Fruit fly (Drosophila melanogaster) whole organism, embryonic: ENCODE data around the gene mat.
A peak's percentile ranks its signal among the peaks of the same experiment; 100 is the strongest.

Source experiments
- Asciz ChIP-seq: fragments of 200-800 bp; sonication (Bioruptor generic); optimal IDR thresholded peaks from 2 replicates; lab custom pipeline; 2017; ENCODE audit warnings: missing biosample characterization, mild to moderate bottlenecking, missing genetic modification characterization, missing genetic modification reagents
- CG10462 ChIP-seq: fragments of 200-800 bp; sonication (Bioruptor generic); optimal IDR thresholded peaks from 2 replicates; lab custom pipeline; 2016; ENCODE audit warnings: missing biosample characterization, missing genetic modification characterization
- CG10543 ChIP-seq: fragments of 200-800 bp; sonication (Bioruptor generic); optimal IDR thresholded peaks from 3 replicates; lab custom pipeline; 2017; ENCODE audit warnings: missing biosample characterization, mild to moderate bottlenecking, missing genetic modification characterization, moderate library complexity
- CG11093 ChIP-seq: fragments of 200-800 bp; sonication (Bioruptor generic); IDR thresholded peaks from 3 replicates; pipeline ENCODE4 v1.3.6; 2022; ENCODE audit warnings: missing biosample characterization, missing genetic modification characterization
- CG11723 ChIP-seq: fragments of 200-800 bp; sonication (Bioruptor generic); optimal IDR thresholded peaks from 2 replicates; lab custom pipeline; 2017; ENCODE audit warnings: missing biosample characterization, mild to moderate bottlenecking, missing genetic modification characterization
- CG12236 ChIP-seq: fragments of 200-800 bp; sonication (Bioruptor generic); optimal IDR thresholded peaks from 2 replicates; lab custom pipeline; 2016; ENCODE audit warnings: missing biosample characterization, missing genetic modification characterization
- CG13296 ChIP-seq: fragments of 200-800 bp; sonication (Bioruptor generic); optimal IDR thresholded peaks from 3 replicates; lab custom pipeline; 2018; ENCODE audit warnings: missing biosample characterization, mild to moderate bottlenecking, missing genetic modification characterization
- CG15073 ChIP-seq: fragments of 200-800 bp; sonication (Bioruptor generic); optimal IDR thresholded peaks from 2 replicates; lab custom pipeline; 2016; ENCODE audit warnings: missing biosample characterization, missing genetic modification characterization
- CG1529 ChIP-seq: fragments of 200-800 bp; sonication (Bioruptor generic); optimal IDR thresholded peaks from 3 replicates; lab custom pipeline; 2018; ENCODE audit warnings: missing biosample characterization, missing genetic modification characterization
- CG1647 ChIP-seq: fragments of 200-800 bp; sonication (Bioruptor generic); optimal IDR thresholded peaks from 3 replicates; lab custom pipeline; 2016; ENCODE audit warnings: missing biosample characterization, missing genetic modification characterization
- CG2199 ChIP-seq: fragments of 200-800 bp; sonication (Bioruptor generic); IDR thresholded peaks from 3 replicates; pipeline ENCODE4 v1.3.6; 2022; ENCODE audit warnings: missing biosample characterization, missing genetic modification characterization
- CG31441 ChIP-seq: fragments of 200-800 bp; sonication (Bioruptor generic); IDR thresholded peaks from 2 replicates; pipeline ENCODE4 v1.3.6; 2022; ENCODE audit warnings: missing biosample characterization, missing genetic modification characterization
- CG32767 ChIP-seq: fragments of 200-800 bp; sonication (Bioruptor generic); IDR thresholded peaks from 2 replicates; pipeline ENCODE4 v1.3.6; 2022; ENCODE audit warnings: missing biosample characterization, missing genetic modification characterization
- CG4730 ChIP-seq: fragments of 200-800 bp; sonication (Bioruptor generic); IDR thresholded peaks from 2 replicates; pipeline ENCODE4 v1.3.6; 2022; ENCODE audit warnings: missing biosample characterization, missing genetic modification characterization
- CG8089 ChIP-seq: fragments of 200-800 bp; sonication (Bioruptor generic); optimal IDR thresholded peaks from 3 replicates; lab custom pipeline; 2016; ENCODE audit warnings: missing biosample characterization, missing genetic modification characterization
- CG8388 ChIP-seq: fragments of 200-800 bp; sonication (Bioruptor generic); optimal IDR thresholded peaks from 2 replicates; lab custom pipeline; 2019; ENCODE audit warnings: missing biosample characterization, mild to moderate bottlenecking, missing genetic modification characterization, moderate library complexity
- CG8944 ChIP-seq: fragments of 200-800 bp; sonication (Bioruptor generic); optimal IDR thresholded peaks from 3 replicates; lab custom pipeline; 2016; ENCODE audit warnings: missing biosample characterization, missing genetic modification characterization
- CG9876 ChIP-seq: fragments of 200-800 bp; sonication (Bioruptor generic); optimal IDR thresholded peaks from 2 replicates; lab custom pipeline; 2016; ENCODE audit warnings: missing biosample characterization, missing genetic modification characterization
- CoRest ChIP-seq: fragments of 200-800 bp; sonication (Bioruptor generic); optimal IDR thresholded peaks from 3 replicates; lab custom pipeline; 2018; ENCODE audit warnings: missing biosample characterization, mild to moderate bottlenecking, missing genetic modification characterization, moderate library complexity
- D19A ChIP-seq: fragments of 200-800 bp; optimal IDR thresholded peaks from 3 replicates; lab custom pipeline; 2019; ENCODE audit warnings: missing biosample characterization, mild to moderate bottlenecking, missing genetic modification characterization, moderate library complexity
- Dad ChIP-seq: fragments of 200-800 bp; sonication (Bioruptor generic); optimal IDR thresholded peaks from 3 replicates; lab custom pipeline; 2016; ENCODE audit warnings: missing biosample characterization, missing genetic modification characterization
- Dll ChIP-seq: fragments of 200-800 bp; sonication (Bioruptor generic); IDR thresholded peaks from 4 replicates; pipeline ENCODE4 v1.3.6; 2022; ENCODE audit warnings: missing biosample characterization, missing genetic modification characterization; ENCODE audit not compliant: partially characterized antibody
- Ets65A ChIP-seq: fragments of 200-800 bp; sonication (Bioruptor generic); peaks from one replicate; lab custom pipeline; 2016; ENCODE audit warnings: missing biosample characterization, missing genetic modification characterization
- Fer1 ChIP-seq: fragments of 200-800 bp; sonication (Bioruptor generic); optimal IDR thresholded peaks from 2 replicates; lab custom pipeline; 2017; ENCODE audit warnings: missing biosample characterization, mild to moderate bottlenecking, missing genetic modification characterization
- Hr51 ChIP-seq, 2 experiments: fragments of 200-800 bp; sonication (Bioruptor generic); optimal IDR thresholded peaks; 2 replicates in 1 of 2; 3 replicates in 1 of 2; lab custom pipeline; 2016 to 2018; ENCODE audit warnings: missing biosample characterization in 2 of 2, missing genetic modification characterization in 2 of 2, mild to moderate bottlenecking in 1 of 2, moderate library complexity in 1 of 2
- MBD-R2 ChIP-seq: fragments of 200-800 bp; sonication (Bioruptor generic); IDR thresholded peaks from 2 replicates; pipeline ENCODE4 v1.3.6; 2022; ENCODE audit warnings: missing biosample characterization, missing genetic modification characterization
- Pdp1 ChIP-seq, 2 experiments: fragments of 200-800 bp; sonication (Bioruptor generic); optimal IDR thresholded peaks; 3 replicates each; lab custom pipeline; 2016; ENCODE audit warnings: missing biosample characterization in 2 of 2, missing genetic modification characterization in 2 of 2, mild to moderate bottlenecking in 1 of 2, moderate library complexity in 1 of 2
- Sin3A ChIP-seq: fragments of >200 bp; optimal IDR thresholded peaks from 2 replicates; lab custom pipeline; 2018
- Sry-δ ChIP-seq: fragments of 200-800 bp; sonication (Bioruptor generic); optimal IDR thresholded peaks from 2 replicates; lab custom pipeline; 2016; ENCODE audit warnings: missing biosample characterization, missing genetic modification characterization
- ab ChIP-seq: fragments of 200-800 bp; sonication (Bioruptor generic); optimal IDR thresholded peaks from 2 replicates; lab custom pipeline; 2016; ENCODE audit warnings: missing biosample characterization, missing genetic modification characterization
- ash1 ChIP-seq: fragments of 200-800 bp; sonication (Bioruptor generic); optimal IDR thresholded peaks from 2 replicates; lab custom pipeline; 2018; ENCODE audit warnings: missing biosample characterization, mild to moderate bottlenecking, missing genetic modification characterization
- bsh ChIP-seq, 2 experiments: fragments of 200-800 bp; sonication (Bioruptor generic); optimal IDR thresholded peaks; 2 replicates each; lab custom pipeline; 2017 to 2018; ENCODE audit warnings: mild to moderate bottlenecking in 2 of 2, missing biosample characterization in 2 of 2, missing genetic modification characterization in 2 of 2, moderate library complexity in 1 of 2
- crc ChIP-seq: fragments of 200-800 bp; sonication (Bioruptor generic); optimal IDR thresholded peaks from 2 replicates; lab custom pipeline; 2016; ENCODE audit warnings: missing biosample characterization, missing genetic modification characterization
- da ChIP-seq: fragments of 200-800 bp; sonication (Bioruptor generic); optimal IDR thresholded peaks from 2 replicates; lab custom pipeline; 2016; ENCODE audit warnings: missing biosample characterization, missing genetic modification characterization
- dm ChIP-seq: fragments of 200-800 bp; sonication (Bioruptor generic); optimal IDR thresholded peaks from 3 replicates; lab custom pipeline; 2016; ENCODE audit warnings: missing biosample characterization, missing genetic modification characterization
- fd64A ChIP-seq: fragments of 200-800 bp; sonication (Bioruptor generic); optimal IDR thresholded peaks from 3 replicates; lab custom pipeline; 2018; ENCODE audit warnings: missing biosample characterization, mild to moderate bottlenecking, missing genetic modification characterization
- hkb ChIP-seq, 2 experiments: fragments of 200-800 bp in 1 of 2; fragments of >200 bp in 1 of 2; sonication (Bioruptor generic) in 1 of 2; IDR thresholded peaks in 1 of 2; optimal IDR thresholded peaks in 1 of 2; 2 replicates each; pipeline versions ENCODE4 v1.3.6 to Lab custom; 2017 to 2022; ENCODE audit warnings: missing biosample characterization in 1 of 2, missing genetic modification characterization in 1 of 2
- insv ChIP-seq, 2 experiments: fragments of 200-800 bp; sonication (Bioruptor generic); optimal IDR thresholded peaks; 3 replicates each; lab custom pipeline; 2016 to 2018; ENCODE audit warnings: missing biosample characterization in 2 of 2, missing genetic modification characterization in 2 of 2
- kni ChIP-seq: fragments of 200-800 bp; sonication (Bioruptor generic); optimal IDR thresholded peaks from 3 replicates; lab custom pipeline; 2017; ENCODE audit warnings: mild to moderate bottlenecking, missing biosample characterization, missing genetic modification reagents, missing genetic modification characterization
- lov ChIP-seq, 2 experiments: fragments of 200-800 bp in 1 of 2; fragments of >200 bp in 1 of 2; sonication (Bioruptor generic) in 1 of 2; IDR thresholded peaks in 1 of 2; optimal IDR thresholded peaks in 1 of 2; 2 replicates in 1 of 2; 3 replicates in 1 of 2; pipeline versions ENCODE4 v1.3.6 to Lab custom; 2017 to 2022; ENCODE audit warnings: missing biosample characterization in 1 of 2, missing genetic modification characterization in 1 of 2
- nerfin-1 ChIP-seq: fragments of 200-800 bp; sonication (Bioruptor generic); optimal IDR thresholded peaks from 3 replicates; lab custom pipeline; 2019; ENCODE audit warnings: missing biosample characterization, mild to moderate bottlenecking, missing genetic modification characterization, moderate library complexity
- nerfin-2 ChIP-seq: fragments of 200-800 bp; sonication (Bioruptor generic); IDR thresholded peaks from 2 replicates; pipeline ENCODE4 v1.3.6; 2022; ENCODE audit warnings: missing biosample characterization, missing genetic modification characterization; ENCODE audit not compliant: partially characterized antibody
- org-1 ChIP-seq: fragments of 200-800 bp; sonication (Bioruptor generic); optimal IDR thresholded peaks from 2 replicates; lab custom pipeline; 2017; ENCODE audit warnings: missing biosample characterization, missing genetic modification characterization
- pho ChIP-seq: fragments of 200-800 bp; sonication (Bioruptor generic); optimal IDR thresholded peaks from 2 replicates; lab custom pipeline; 2016; ENCODE audit warnings: missing biosample characterization, missing genetic modification characterization
- pita ChIP-seq: fragments of 200-800 bp; sonication (Bioruptor generic); optimal IDR thresholded peaks from 2 replicates; lab custom pipeline; 2017; ENCODE audit warnings: missing biosample characterization, mild to moderate bottlenecking, missing genetic modification characterization
- run ChIP-seq: fragments of 200-800 bp; sonication (Bioruptor generic); optimal IDR thresholded peaks from 3 replicates; lab custom pipeline; 2018; ENCODE audit warnings: missing biosample characterization, mild to moderate bottlenecking, missing genetic modification characterization
- slp2 ChIP-seq: fragments of 200-800 bp; sonication (Bioruptor generic); optimal IDR thresholded peaks from 2 replicates; lab custom pipeline; 2016; ENCODE audit warnings: missing biosample characterization, missing genetic modification characterization
- tio ChIP-seq: fragments of 200-800 bp; sonication (Bioruptor generic); optimal IDR thresholded peaks from 2 replicates; lab custom pipeline; 2017; ENCODE audit warnings: missing biosample characterization, missing genetic modification characterization, inconsistent platforms
- tll ChIP-seq, 2 experiments: fragments of 200-800 bp in 1 of 2; fragments of >200 bp in 1 of 2; sonication (Bioruptor generic) in 1 of 2; optimal IDR thresholded peaks; 2 replicates each; lab custom pipeline; 2017 to 2019; ENCODE audit warnings: missing biosample characterization in 2 of 2, missing genetic modification characterization in 2 of 2, mild to moderate bottlenecking in 1 of 2, moderate library complexity in 1 of 2
- zfh2 ChIP-seq: fragments of 200-800 bp; sonication (Bioruptor generic); optimal IDR thresholded peaks from 2 replicates; lab custom pipeline; 2016; ENCODE audit warnings: missing biosample characterization, missing genetic modification characterization

The mat gene

DNA sequence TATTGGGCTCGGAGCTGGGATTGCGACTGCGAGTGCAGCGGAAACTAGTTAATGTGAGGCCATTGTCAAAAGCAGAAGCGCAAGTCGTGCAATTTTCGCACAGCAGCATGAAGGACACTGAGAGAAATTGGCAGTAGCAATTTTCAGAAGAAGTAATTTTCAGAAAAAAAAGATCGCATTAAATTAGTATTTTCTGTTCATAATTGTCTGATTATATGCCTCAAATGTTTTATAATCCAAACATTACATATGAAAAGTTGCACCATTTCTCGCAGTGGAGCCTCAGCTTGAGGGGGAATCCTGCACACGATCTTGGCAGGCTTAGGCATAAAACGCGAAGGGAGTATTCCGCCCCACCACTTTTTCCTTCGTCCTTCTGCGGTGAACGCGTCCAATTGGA is 1.7 kb downstream of the mat start (continued):
- TF ChIP-seq da (GFP tag; lab: Kevin White, UChicago) (no peak), insv (GFP tag; optimal IDR thresholded peaks at IDR 0.05; lab: Kevin White, UChicago) (no peak), CG1647 (GFP tag; lab: Kevin White, UChicago) (no peak), pho (GFP tag; lab: Kevin White, UChicago) (no peak), fd64A (GFP tag; lab: Kevin White, UChicago) (peak; percentile 38), CG11093 (GFP tag; lab: Robert Waterston, UW) (peak; percentile 45; the same call in 1 of the 3 replicates), Ets65A (GFP tag; lab: Kevin White, UChicago) (peak; percentile 84), CG9876 (peak; percentile 33), CG8388 (peak; percentile 76), CG15073 (GFP tag; lab: Kevin White, UChicago) (no peak), CG11723 (GFP tag; lab: Kevin White, UChicago) (peak; percentile 10), Dll (GFP tag; lab: Robert Waterston, UW) (no peak), org-1 (GFP tag; lab: Kevin White, UChicago) (peak; percentile 41), zfh2 (GFP tag; lab: Kevin White, UChicago) (no peak), Sin3A (lab: Kevin White, UChicago) (no peak), CG31441 (GFP tag; lab: Robert Waterston, UW) (peak; percentile 53; the same call in 1 of the 2 replicates), CG8944 (peak; percentile 59), CG10543 (GFP tag; lab: Kevin White, UChicago) (no peak), CG10462 (GFP tag; lab: Kevin White, UChicago) (peak; percentile 40), Pdp1 (GFP tag; optimal IDR thresholded peaks at IDR 0.05; lab: Kevin White, UChicago) (peak; percentile 26 to 39), tio (GFP tag; lab: Kevin White, UChicago) (peak; percentile 39), Dad (GFP tag; lab: Kevin White, UChicago) (peak; percentile 12), kni (no peak), CG13296 (GFP tag; lab: Kevin White, UChicago) (no peak), nerfin-1 (no peak), Sry-δ (peak; percentile 8), Fer1 (no peak), tll (GFP tag; optimal IDR thresholded peaks at IDR 0.05; lab: Kevin White, UChicago) (no peak), crc (GFP tag; lab: Kevin White, UChicago) (no peak), CoRest (peak; percentile 72), D19A (tag; lab: Kevin White, UChicago) (peak; percentile 66), CG2199 (GFP tag; lab: Robert Waterston, UW) (no peak), CG1529 (peak; percentile 59), lov (optimal IDR thresholded peaks at IDR 0.05; lab: Kevin White, UChicago) (no peak), lov (GFP tag; IDR thresholded peaks at IDR 0.05; lab: Robert Waterston, UW) (peak; percentile 72; the same call in 2 of the 3 replicates), hkb (optimal IDR thresholded peaks at IDR 0.05; lab: Kevin White, UChicago) (no peak), hkb (GFP tag; IDR thresholded peaks at IDR 0.05; lab: Robert Waterston, UW) (peak; percentile 58), CG8089 (peak; percentile 46), ab (GFP tag; lab: Kevin White, UChicago) (no peak), MBD-R2 (GFP tag; lab: Robert Waterston, UW) (no peak), CG12236 (GFP tag; lab: Kevin White, UChicago) (peak; percentile 25), Asciz (GFP tag; lab: Kevin White, UChicago) (peak; percentile 33), CG4730 (GFP tag; lab: Robert Waterston, UW) (peak; percentile 59), dm (GFP tag; lab: Kevin White, UChicago) (peak; percentile 5), ash1 (GFP tag; lab: Kevin White, UChicago) (no peak), run (tag; lab: Kevin White, UChicago) (no peak), slp2 (peak; percentile 71), CG32767 (GFP tag; lab: Robert Waterston, UW) (no peak), nerfin-2 (GFP tag; lab: Robert Waterston, UW) (no peak), pita (GFP tag; lab: Kevin White, UChicago) (no peak), bsh (GFP tag; optimal IDR thresholded peaks at IDR 0.05; lab: Kevin White, UChicago) (peak in 1 of 2 experiments; percentile 90), Hr51 (GFP tag; optimal IDR thresholded peaks at IDR 0.05; lab: Kevin White, UChicago) (peak in 1 of 2 experiments; percentile 37)
